Worm (Caenorhabditis elegans) whole organism, early embryonic: ENCODE measurements around the gene nlp-53.

Experiments
- B0310.2 ChIP-seq: sonication (generic microtip); optimal IDR thresholded peaks from 2 replicates; lab custom pipeline; 2016; ENCODE audit warnings: mild to moderate bottlenecking, missing genetic modification characterization, missing compliant biosample characterization
- F13C5.2 ChIP-seq: sonication (generic microtip); optimal IDR thresholded peaks from 2 replicates; lab custom pipeline; 2017; ENCODE audit warnings: mild to moderate bottlenecking, missing genetic modification characterization, inconsistent platforms, missing compliant biosample characterization
- aly-1 ChIP-seq: sonication (generic microtip); optimal IDR thresholded peaks from 2 replicates; lab custom pipeline; 2016; ENCODE audit warnings: missing genetic modification characterization, missing compliant biosample characterization
- ama-1 ChIP-seq: fragments of 150-350 bp; optimal IDR thresholded peaks from 2 replicates; lab custom pipeline; 2014
- ceh-13 ChIP-seq: fragments of 200-800 bp; sonication (Bioruptor generic); optimal IDR thresholded peaks from 2 replicates; lab custom pipeline; 2018; ENCODE audit warnings: mild to moderate bottlenecking, missing genetic modification characterization, missing compliant biosample characterization
- ceh-36 ChIP-seq: sonication (generic microtip); optimal IDR thresholded peaks from 2 replicates; lab custom pipeline; 2016; ENCODE audit warnings: missing genetic modification characterization, inconsistent platforms, missing compliant biosample characterization
- ets-7 ChIP-seq: sonication (generic microtip); optimal IDR thresholded peaks from 2 replicates; lab custom pipeline; 2016; ENCODE audit warnings: missing genotype, missing genetic modification characterization, missing compliant biosample characterization
- flt-1 ChIP-seq: fragments of 200-800 bp; sonication (Bioruptor generic); IDR thresholded peaks from 2 replicates; pipeline ENCODE4 v1.3.6; 2022; ENCODE audit warnings: missing genetic modification characterization, missing compliant biosample characterization
- hmbx-1 ChIP-seq: sonication (generic microtip); optimal IDR thresholded peaks from 2 replicates; lab custom pipeline; 2016; ENCODE audit warnings: mild to moderate bottlenecking, missing genetic modification characterization, missing compliant biosample characterization
- hmg-4 ChIP-seq: fragments of 200-800 bp; sonication (Bioruptor generic); optimal IDR thresholded peaks from 2 replicates; lab custom pipeline; 2018; ENCODE audit warnings: mild to moderate bottlenecking, missing genetic modification characterization, missing compliant biosample characterization
- hnd-1 ChIP-seq: sonication (generic microtip); optimal IDR thresholded peaks from 2 replicates; lab custom pipeline; 2016; ENCODE audit warnings: missing genetic modification characterization, missing compliant biosample characterization
- pes-1 ChIP-seq: fragments of 200-800 bp; sonication (Bioruptor generic); IDR thresholded peaks from 2 replicates; pipeline ENCODE4 v1.3.6; 2022; ENCODE audit warnings: missing genetic modification reagents, missing genetic modification characterization, missing compliant biosample characterization
- scrt-1 ChIP-seq: fragments of 200-800 bp; sonication (Bioruptor generic); IDR thresholded peaks from 2 replicates; pipeline ENCODE4 v1.3.6; 2022; ENCODE audit warnings: missing genetic modification characterization, missing compliant biosample characterization
- sea-1 ChIP-seq: fragments of 200-800 bp; sonication (Bioruptor generic); conservative IDR thresholded peaks from 2 replicates; pipeline ENCODE4 v1.3.6; 2022; ENCODE audit warnings: missing genetic modification characterization, missing compliant biosample characterization
- tbx-11 ChIP-seq: fragments of 200-800 bp; sonication (Bioruptor generic); IDR thresholded peaks from 2 replicates; pipeline ENCODE4 v1.3.6; 2022; ENCODE audit warnings: missing genetic modification characterization, missing compliant biosample characterization
- tbx-37 ChIP-seq: fragments of 200-800 bp; sonication (Bioruptor generic); conservative IDR thresholded peaks from 2 replicates; pipeline ENCODE4 v1.3.6; 2022; ENCODE audit warnings: missing genetic modification reagents, missing genetic modification characterization, missing compliant biosample characterization
- tra-4 ChIP-seq: sonication (generic microtip); optimal IDR thresholded peaks from 2 replicates; lab custom pipeline; 2017; ENCODE audit warnings: missing genetic modification characterization, missing compliant biosample characterization

The nlp-53 gene

DNA sequence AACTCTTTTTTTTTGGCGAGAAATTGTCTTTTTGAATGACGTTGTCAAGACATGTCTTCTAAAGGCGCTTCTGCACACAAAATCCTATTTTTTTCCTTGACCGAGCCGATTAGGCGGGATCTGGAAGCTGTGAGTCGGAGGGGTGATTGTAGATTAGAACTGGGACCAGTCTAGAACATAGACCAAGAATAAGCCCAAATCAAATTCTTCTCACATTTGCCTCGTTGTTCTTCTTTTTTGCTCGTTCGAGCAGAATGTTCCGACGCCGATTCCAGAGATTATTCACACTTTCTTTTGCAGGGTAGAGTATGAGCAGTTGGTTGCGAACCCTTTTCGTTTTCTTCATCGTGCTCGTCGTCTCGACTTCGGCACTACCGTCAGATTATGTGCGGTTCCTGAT, at the start of gene nlp-53:
Gene nlp-53 (plus strand): TSS at position 301 of the 400 bp plus-strand sequence.
- TF ChIP-seq sea-1: no peak
- no peak for TF ChIP-seq ama-1
- TF ChIP-seq tbx-11 (GFP tag; lab: Robert Waterston, UW): no peak
- no peak for TF ChIP-seq ceh-13 (GFP tag; lab: Kevin White, UChicago)
- no peak for TF ChIP-seq pes-1 (GFP tag; lab: Robert Waterston, UW)

DNA sequence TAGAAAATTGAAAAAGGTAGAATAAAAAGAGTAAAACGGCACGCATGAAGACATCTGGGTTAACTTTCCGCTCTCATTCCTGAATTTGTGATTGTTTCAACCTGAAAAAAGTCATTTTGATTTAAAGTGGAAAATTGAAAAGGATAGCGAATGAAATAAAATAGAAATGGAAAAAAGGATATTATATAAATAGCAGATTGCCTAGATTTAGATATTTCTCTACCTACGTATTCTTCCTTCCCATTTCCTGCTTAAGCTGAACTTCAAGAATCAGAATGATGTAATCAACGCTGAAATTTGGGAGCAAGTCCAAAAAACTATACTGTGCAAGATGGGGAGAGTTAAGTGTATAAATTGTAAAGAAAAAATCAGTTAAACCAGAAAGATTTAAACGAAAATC, 48.8 kb upstream of the nlp-53 start, which contains the start of gene R01E6.7:
Gene R01E6.7 (minus strand): TSS at position 101 of the 400 bp plus-strand sequence.
- no peak for TF ChIP-seq ceh-36 (tag; lab: Kevin White, UChicago)
- no peak for TF ChIP-seq hnd-1 (tag; lab: Kevin White, UChicago)
- TF ChIP-seq B0310.2 (tag; lab: Kevin White, UChicago): no peak
- TF ChIP-seq F13C5.2: no peak
- TF ChIP-seq ceh-13 (GFP tag; lab: Kevin White, UChicago): no peak
- no peak for TF ChIP-seq tbx-11 (GFP tag; lab: Robert Waterston, UW)
- no peak for TF ChIP-seq tra-4 (tag; lab: Kevin White, UChicago)
- TF ChIP-seq aly-1 (tag; lab: Kevin White, UChicago): no peak
- no peak for TF ChIP-seq ama-1
- no peak for TF ChIP-seq sea-1
- TF ChIP-seq pes-1 (GFP tag; lab: Robert Waterston, UW): no peak
- no peak for TF ChIP-seq hmg-4 (GFP tag; lab: Kevin White, UChicago)
- TF ChIP-seq hmbx-1 (tag; lab: Kevin White, UChicago): no peak
- no peak for TF ChIP-seq flt-1

DNA sequence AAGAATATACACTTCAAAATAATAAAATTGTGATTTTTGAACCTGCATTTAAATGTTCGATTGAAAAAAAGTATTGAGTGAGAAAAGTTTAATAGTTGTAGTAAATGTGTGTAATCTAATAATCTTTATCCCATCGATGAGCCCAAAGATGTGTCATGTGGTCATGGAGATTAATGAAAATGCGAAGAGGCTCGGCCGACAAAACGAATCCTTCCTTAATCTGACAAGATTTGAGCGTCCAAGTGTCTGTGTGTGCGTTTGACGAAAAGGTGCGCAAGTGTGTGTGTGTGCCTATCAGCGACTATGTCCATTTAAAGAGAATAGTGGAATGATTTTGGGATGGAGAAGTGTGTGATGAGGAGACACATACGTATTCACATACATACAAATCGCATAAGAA, 44.6 kb upstream of the nlp-53 start:
- TF ChIP-seq sea-1 (no peak), ceh-36 (tag; lab: Kevin White, UChicago) (peak; percentile 5)

DNA sequence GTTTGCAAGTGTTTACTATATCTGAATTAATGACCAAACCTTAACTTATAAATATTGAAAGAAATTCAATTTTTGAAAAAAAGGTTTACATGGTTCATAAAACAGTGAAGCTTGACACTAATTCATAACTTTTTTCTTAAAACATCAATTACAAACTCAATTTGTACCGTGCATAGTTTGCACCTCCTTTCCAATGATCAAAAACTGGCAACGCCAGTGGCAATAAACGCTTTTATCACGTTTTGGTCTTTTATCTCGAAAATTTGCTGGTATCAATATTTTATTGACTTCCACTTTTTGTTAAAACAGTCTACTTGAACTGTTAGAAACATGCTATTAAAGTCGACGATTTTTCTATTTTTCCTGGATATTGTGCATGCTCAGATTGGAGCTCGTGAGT, 40.2 kb upstream of the nlp-53 start, which contains the start of gene F54B11.11:
Gene F54B11.11 (plus strand): TSS at position 301 of the 400 bp plus-strand sequence.
- TF ChIP-seq scrt-1 (GFP tag; lab: Robert Waterston, UW) (no peak), ceh-36 (tag; lab: Kevin White, UChicago) (no peak), ama-1 (no peak), F13C5.2 (no peak), hmbx-1 (tag; lab: Kevin White, UChicago) (no peak)

DNA sequence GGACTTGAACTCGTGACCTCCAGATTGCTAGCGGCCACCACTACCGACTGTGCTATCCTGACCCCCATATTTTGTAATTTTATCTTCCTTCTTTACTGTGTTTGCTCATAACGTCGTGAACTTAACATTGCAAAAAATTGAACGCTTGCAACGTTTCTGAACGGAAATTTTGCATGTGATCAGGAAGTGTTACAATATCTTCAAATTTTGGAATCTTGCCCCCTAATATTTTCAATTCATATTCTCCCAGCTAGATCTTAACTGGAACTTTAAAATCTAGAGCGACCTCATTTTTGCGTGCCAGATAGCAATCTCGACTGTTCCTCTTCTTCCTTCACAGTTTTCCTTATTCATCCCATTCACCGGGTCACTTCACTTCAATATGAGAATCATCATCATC, 36.9 kb upstream of the nlp-53 start, which contains the start of gene F54B11.10:
Gene F54B11.10 (plus strand): TSS at position 301 of the 400 bp plus-strand sequence.
- TF ChIP-seq aly-1 (tag; lab: Kevin White, UChicago): no peak
- TF ChIP-seq hmbx-1 (tag; lab: Kevin White, UChicago): no peak
- TF ChIP-seq hnd-1 (tag; lab: Kevin White, UChicago): no peak
- no peak for TF ChIP-seq scrt-1 (GFP tag; lab: Robert Waterston, UW)
- no peak for TF ChIP-seq F13C5.2
- no peak for TF ChIP-seq tbx-11 (GFP tag; lab: Robert Waterston, UW)
- TF ChIP-seq ceh-13 (GFP tag; lab: Kevin White, UChicago): no peak
- no peak for TF ChIP-seq tbx-37 (GFP tag; lab: Robert Waterston, UW)
- no peak for TF ChIP-seq ets-7 (tag; lab: Kevin White, UChicago)
- TF ChIP-seq hmg-4 (GFP tag; lab: Kevin White, UChicago): no peak
- TF ChIP-seq ama-1: no peak
- TF ChIP-seq flt-1: no peak
- TF ChIP-seq sea-1: no peak
- TF ChIP-seq ceh-36 (tag; lab: Kevin White, UChicago): no peak
- no peak for TF ChIP-seq pes-1 (GFP tag; lab: Robert Waterston, UW)
- TF ChIP-seq B0310.2 (tag; lab: Kevin White, UChicago): no peak
- TF ChIP-seq tra-4 (tag; lab: Kevin White, UChicago): no peak

DNA sequence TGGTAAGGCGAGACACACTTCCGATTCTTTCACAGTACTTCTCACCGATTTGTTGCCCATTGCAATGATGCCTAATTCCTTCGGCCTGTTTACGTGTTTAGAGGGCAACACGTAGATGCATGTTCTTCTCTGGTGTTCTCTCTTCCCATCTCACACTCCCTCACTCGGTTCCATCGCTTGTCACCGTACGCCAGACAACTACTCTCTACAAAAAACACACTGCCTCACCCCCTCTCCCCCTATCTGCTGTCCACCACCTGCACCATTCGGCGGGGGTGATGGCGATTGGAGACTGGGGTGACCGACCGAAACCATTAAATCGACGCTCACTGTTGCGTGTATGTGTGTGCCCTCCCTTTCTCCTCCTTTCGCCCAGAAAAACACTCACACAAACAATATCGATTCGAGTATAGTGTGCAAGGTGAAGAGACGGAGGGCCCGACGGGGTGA, 34.8 kb upstream of the nlp-53 start:
- TF ChIP-seq aly-1 (tag; lab: Kevin White, UChicago) (peak; percentile 61), tbx-11 (GFP tag; lab: Robert Waterston, UW) (no peak), ets-7 (tag; lab: Kevin White, UChicago) (peak; percentile 18), hmg-4 (GFP tag; lab: Kevin White, UChicago) (peak; percentile 74)

DNA sequence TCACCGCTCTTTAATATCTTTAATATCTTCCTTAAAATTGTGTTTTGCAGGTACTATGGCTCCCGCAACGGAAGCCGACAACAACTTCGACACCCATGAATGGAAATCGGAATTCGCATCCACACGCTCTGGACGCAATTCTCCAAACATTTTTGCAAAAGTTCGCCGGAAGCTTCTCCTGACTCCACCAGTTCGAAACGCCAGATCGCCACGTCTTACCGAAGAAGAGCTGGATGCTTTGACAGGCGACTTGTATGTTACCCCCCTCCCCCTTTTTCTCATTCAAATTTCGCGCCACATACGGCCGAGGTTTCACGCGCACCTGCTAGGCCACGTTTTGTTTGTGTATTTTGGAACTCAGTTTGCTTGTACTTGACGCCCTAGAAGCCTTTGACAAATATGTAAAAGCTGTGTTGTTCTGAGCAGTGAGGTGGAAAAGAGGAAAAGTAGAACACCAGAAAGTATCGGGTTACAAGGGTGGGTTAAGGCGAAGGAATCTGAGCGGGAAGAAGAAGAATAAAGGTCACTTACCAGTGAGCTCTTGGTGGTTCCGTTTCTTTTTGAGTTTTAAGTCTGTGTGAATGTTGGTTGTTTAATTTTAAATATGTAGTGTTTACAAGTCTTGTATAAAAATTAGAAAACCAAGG, 33.8 kb upstream of the nlp-53 start, which contains the start of gene unc-84:
Gene unc-84 (plus strand): TSS at position 51 of the 647 bp plus-strand sequence.
- TF ChIP-seq pes-1 (GFP tag; lab: Robert Waterston, UW) (peak; percentile 63; the same call in 1 of the 2 replicates), ets-7 (tag; lab: Kevin White, UChicago) (no peak), hmg-4 (GFP tag; lab: Kevin White, UChicago) (peak; percentile 4), ceh-36 (tag; lab: Kevin White, UChicago) (no peak), scrt-1 (GFP tag; lab: Robert Waterston, UW) (no peak)

DNA sequence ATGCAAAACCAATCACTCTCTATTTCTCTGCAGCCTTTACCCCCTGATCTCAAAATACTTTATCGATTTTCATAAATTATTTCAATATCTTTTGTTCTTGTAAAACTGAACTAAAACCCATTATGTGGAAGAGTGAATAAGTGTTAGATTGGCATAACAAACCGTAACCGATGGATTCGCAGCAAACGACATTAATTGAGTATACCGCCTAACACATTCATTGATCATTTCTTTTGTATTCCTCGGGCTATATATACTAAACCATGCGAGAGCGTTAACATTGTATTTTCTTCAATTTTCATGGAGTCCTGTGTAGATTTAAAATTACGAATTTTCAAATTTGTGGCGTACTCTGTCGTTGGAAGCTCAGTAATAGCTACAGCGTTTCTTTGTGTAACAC, 28.9 kb upstream of the nlp-53 start, which contains the start of gene col-9:
Gene col-9 (plus strand): TSS at position 301 of the 400 bp plus-strand sequence.
- TF ChIP-seq scrt-1 (GFP tag; lab: Robert Waterston, UW) (no peak), hnd-1 (tag; lab: Kevin White, UChicago) (no peak), hmbx-1 (tag; lab: Kevin White, UChicago) (no peak), tbx-37 (GFP tag; lab: Robert Waterston, UW) (no peak), F13C5.2 (no peak), hmg-4 (GFP tag; lab: Kevin White, UChicago) (no peak), ceh-36 (tag; lab: Kevin White, UChicago) (no peak), flt-1 (no peak), tbx-11 (GFP tag; lab: Robert Waterston, UW) (no peak), aly-1 (tag; lab: Kevin White, UChicago) (no peak), pes-1 (GFP tag; lab: Robert Waterston, UW) (no peak)
